Worm (Caenorhabditis elegans) whole organism, young adult: Measurements from ENCODE around the gene svh-11.

Source experiments
- K12H6.12 ChIP-seq: fragments of 200-800 bp; sonication (Bioruptor generic); optimal IDR thresholded peaks from 2 replicates; lab custom pipeline; 2018; ENCODE audit warnings: mild to moderate bottlenecking, missing genetic modification characterization, missing compliant biosample characterization
- T26A5.8 ChIP-seq: sonication (generic microtip); optimal IDR thresholded peaks from 2 replicates; lab custom pipeline; 2016; ENCODE audit warnings: missing genetic modification characterization, missing compliant biosample characterization
- aptf-3 ChIP-seq: fragments of 200-800 bp; sonication (Bioruptor generic); IDR thresholded peaks from 2 replicates; pipeline ENCODE4 v1.3.6; 2022; ENCODE audit warnings: missing genetic modification characterization, missing compliant biosample characterization
- attf-6 ChIP-seq: fragments of 200-800 bp; sonication (Bioruptor generic); IDR thresholded peaks from 2 replicates; pipeline ENCODE4 v1.3.6; 2022; ENCODE audit warnings: missing genetic modification reagents, missing genetic modification characterization, missing compliant biosample characterization
- bed-2 ChIP-seq: fragments of 200-800 bp; sonication (Bioruptor generic); IDR thresholded peaks from 2 replicates; pipeline ENCODE4 v1.3.6; 2022; ENCODE audit warnings: missing genetic modification reagents, missing genetic modification characterization, missing compliant biosample characterization
- fkh-3 ChIP-seq: sonication (generic microtip); optimal IDR thresholded peaks from 2 replicates; lab custom pipeline; 2016; ENCODE audit warnings: mild to moderate bottlenecking, missing genetic modification characterization, missing compliant biosample characterization
- rec-8 ChIP-seq, 2 experiments: sonication (generic microtip); optimal IDR thresholded peaks; 2 replicates each; lab custom pipeline; 2016; ENCODE audit warnings: mild to moderate bottlenecking in 2 of 2, missing genetic modification characterization in 2 of 2, missing genetic modification reagents in 2 of 2, missing genotype in 2 of 2, missing biosample characterization in 1 of 2, missing compliant biosample characterization in 1 of 2, moderate library complexity in 1 of 2
- sdz-38 ChIP-seq: sonication (generic microtip); optimal IDR thresholded peaks from 2 replicates; lab custom pipeline; 2016; ENCODE audit warnings: missing genotype, missing genetic modification characterization, missing compliant biosample characterization
- unc-62 ChIP-seq: fragments of 150-350 bp; optimal IDR thresholded peaks from 2 replicates; lab custom pipeline; 2014; ENCODE audit warnings: missing biosample characterization, missing genetic modification reagents, missing genetic modification characterization
- ztf-6 ChIP-seq: fragments of 200-800 bp; sonication (Bioruptor generic); IDR thresholded peaks from 2 replicates; pipeline ENCODE4 v1.3.6; 2022; ENCODE audit warnings: missing genetic modification reagents, missing genetic modification characterization, missing compliant biosample characterization

DNA sequence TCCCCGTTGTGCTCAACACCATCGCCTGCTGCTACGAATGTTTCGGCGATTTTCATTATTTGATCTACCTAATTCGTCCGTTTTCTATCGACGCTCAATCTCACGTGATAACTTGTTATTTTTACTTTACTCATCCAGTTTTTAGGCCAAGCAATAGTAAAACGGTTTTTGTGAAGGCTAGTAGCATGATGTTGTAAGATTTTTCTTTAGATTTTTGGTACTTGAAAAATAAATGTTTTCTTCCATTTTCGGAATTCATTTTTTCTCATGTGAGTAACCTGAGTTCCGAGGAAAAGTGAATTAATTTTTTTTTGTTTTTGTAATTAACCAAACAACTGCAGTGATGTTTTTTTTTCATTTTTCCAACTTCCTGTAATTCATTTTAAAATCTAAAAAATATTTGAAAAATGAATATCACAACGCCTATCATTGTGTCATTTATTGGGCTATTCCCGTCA, 29.6 kb upstream of the svh-11 start, which contains the start of gene srbc-17:
- no peak for TF ChIP-seq K12H6.12 (tag; lab: Kevin White, UChicago)
- no peak for TF ChIP-seq bed-2 (GFP tag; lab: Robert Waterston, UW)
- TF ChIP-seq T26A5.8 = no peak
- TF ChIP-seq ztf-6 (GFP tag; lab: Robert Waterston, UW) = no peak
- no peak for TF ChIP-seq fkh-3 (tag; lab: Kevin White, UChicago)
- TF ChIP-seq rec-8 (tag; optimal IDR thresholded peaks at IDR 0.05; lab: Kevin White, UChicago) = no peak
- no peak for TF ChIP-seq sdz-38 (tag; lab: Kevin White, UChicago)
- no peak for TF ChIP-seq unc-62 (GFP tag; lab: Kevin White, UChicago)
- TF ChIP-seq aptf-3 (GFP tag; lab: Robert Waterston, UW) = no peak
- no peak for TF ChIP-seq attf-6
